Worm (Caenorhabditis elegans) whole organism, L4/young adult: Measurements from ENCODE around the gene F01D5.6.

ENCODE experiments used
- W03F9.2 ChIP-seq: fragments of 150-350 bp; optimal IDR thresholded peaks from 2 replicates; lab custom pipeline; 2014; ENCODE audit warnings: missing biosample characterization, missing genetic modification characterization
- dao-5 ChIP-seq: sonication (generic microtip); optimal IDR thresholded peaks from 2 replicates; lab custom pipeline; 2016; ENCODE audit warnings: missing genotype, missing genetic modification characterization, moderate library complexity, missing compliant biosample characterization
- him-1 ChIP-seq: sonication (generic microtip); optimal IDR thresholded peaks from 2 replicates; lab custom pipeline; 2016; ENCODE audit warnings: missing genotype, missing genetic modification reagents, missing genetic modification characterization, missing compliant biosample characterization

- TF ChIP-seq him-1 (no peak), dao-5 (no peak), W03F9.2 (tag; lab: Kevin White, UChicago) (no peak)
These were observed 14.6 kb upstream of the F01D5.6 start, which contains the start of gene Y39G8B.5 for ce11 chrII:13991741-13992140.
